Worm (Caenorhabditis elegans): ENCODE data around the gene C25D7.15.

The C25D7.15 gene

ce11 chrV:15058965-15059364 lies 643 bp upstream of the C25D7.15 start:
- TF ChIP-seq unc-62 (GFP tag; optimal IDR thresholded peaks at IDR 0.05) (no peak), mbf-1 (tag; optimal IDR thresholded peaks at IDR 0.05) (no peak), lsy-2 (tag; optimal IDR thresholded peaks at IDR 0.05) (no peak), alr-1 (tag; optimal IDR thresholded peaks at IDR 0.05) (no peak), nhr-6 (tag; optimal IDR thresholded peaks at IDR 0.05) (no peak), nhr-77 (tag; optimal IDR thresholded peaks at IDR 0.05) (no peak), nhr-10 (tag; optimal IDR thresholded peaks at IDR 0.05) (no peak), skn-1 (tag; optimal IDR thresholded peaks at IDR 0.05) (no peak)

DNA sequence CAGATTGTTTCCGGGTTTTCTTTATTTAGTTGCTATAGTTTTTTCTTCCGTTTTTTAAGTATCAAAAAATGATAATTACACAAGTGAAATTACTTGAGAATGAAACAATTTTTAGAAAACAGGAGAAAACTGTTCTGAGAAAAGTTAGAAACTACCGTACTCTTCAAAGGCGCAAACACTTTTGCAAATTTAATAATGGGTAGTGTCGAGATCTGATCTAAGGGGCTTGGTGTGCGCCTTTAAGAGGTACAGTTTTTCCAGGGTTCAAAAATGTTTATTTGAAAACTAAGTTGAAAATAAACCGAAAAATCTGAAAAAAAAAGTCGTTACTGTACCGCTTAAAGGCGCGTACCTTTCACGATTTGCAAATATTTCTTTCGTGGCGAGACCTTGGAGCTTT lies 987 bp downstream of the C25D7.15 start:
- no peak for TF ChIP-seq ztf-1 (GFP tag; conservative IDR thresholded peaks at IDR 0.05)
- TF ChIP-seq blmp-1 (tag; optimal IDR thresholded peaks at IDR 0.05; ENCODE audit: insufficient read depth), result no peak
- TF ChIP-seq C34F6.9 (tag; optimal IDR thresholded peaks at IDR 0.05), result no peak
- TF ChIP-seq sma-3 (GFP tag; optimal IDR thresholded peaks at IDR 0.05), result no peak
- TF ChIP-seq nhr-10 (tag; optimal IDR thresholded peaks at IDR 0.05), result no peak
- no peak for TF ChIP-seq zag-1 (tag; optimal IDR thresholded peaks at IDR 0.05)

- TF ChIP-seq unc-39 (tag; optimal IDR thresholded peaks at IDR 0.05), result no peak
- TF ChIP-seq mab-5 (tag; optimal IDR thresholded peaks at IDR 0.05), result no peak
- TF ChIP-seq blmp-1 (tag; optimal IDR thresholded peaks at IDR 0.05; ENCODE audit: insufficient read depth), result no peak
- TF ChIP-seq egl-27 (tag; optimal IDR thresholded peaks at IDR 0.05), result no peak
- TF ChIP-seq F13H6.1 (tag; optimal IDR thresholded peaks at IDR 0.05), result no peak
- no peak for TF ChIP-seq lin-13 (GFP tag; optimal IDR thresholded peaks at IDR 0.05)
- no peak for TF ChIP-seq ztf-11 (tag; optimal IDR thresholded peaks at IDR 0.05)
- no peak for TF ChIP-seq skn-1 (tag; optimal IDR thresholded peaks at IDR 0.05)
- no peak for TF ChIP-seq nhr-12 (tag; optimal IDR thresholded peaks at IDR 0.05)
- TF ChIP-seq sma-3 (GFP tag; optimal IDR thresholded peaks at IDR 0.05), result no peak
- TF ChIP-seq nhr-11 (tag; optimal IDR thresholded peaks at IDR 0.05), result no peak
- TF ChIP-seq R02D3.7 (tag; optimal IDR thresholded peaks at IDR 0.05), result no peak
- TF ChIP-seq nhr-25 (tag; optimal IDR thresholded peaks at IDR 0.05), result no peak
- TF ChIP-seq elt-3 (tag; optimal IDR thresholded peaks at IDR 0.05), result no peak
- no peak for TF ChIP-seq nhr-237 (tag; optimal IDR thresholded peaks at IDR 0.05)
- no peak for TF ChIP-seq nhr-23 (tag; optimal IDR thresholded peaks at IDR 0.05)
- no peak for TF ChIP-seq nhr-6 (tag; optimal IDR thresholded peaks at IDR 0.05)
- TF ChIP-seq ceh-16 (tag; optimal IDR thresholded peaks at IDR 0.05), result no peak
- TF ChIP-seq snpc-4 (tag; optimal IDR thresholded peaks at IDR 0.05), result no peak
Observed at ce11 chrV:15063987-15064386, 4.4 kb downstream of the C25D7.15 start, which contains the start of gene rap-2. Gene rap-2, minus strand, starts transcription at chrV:15064087.

DNA sequence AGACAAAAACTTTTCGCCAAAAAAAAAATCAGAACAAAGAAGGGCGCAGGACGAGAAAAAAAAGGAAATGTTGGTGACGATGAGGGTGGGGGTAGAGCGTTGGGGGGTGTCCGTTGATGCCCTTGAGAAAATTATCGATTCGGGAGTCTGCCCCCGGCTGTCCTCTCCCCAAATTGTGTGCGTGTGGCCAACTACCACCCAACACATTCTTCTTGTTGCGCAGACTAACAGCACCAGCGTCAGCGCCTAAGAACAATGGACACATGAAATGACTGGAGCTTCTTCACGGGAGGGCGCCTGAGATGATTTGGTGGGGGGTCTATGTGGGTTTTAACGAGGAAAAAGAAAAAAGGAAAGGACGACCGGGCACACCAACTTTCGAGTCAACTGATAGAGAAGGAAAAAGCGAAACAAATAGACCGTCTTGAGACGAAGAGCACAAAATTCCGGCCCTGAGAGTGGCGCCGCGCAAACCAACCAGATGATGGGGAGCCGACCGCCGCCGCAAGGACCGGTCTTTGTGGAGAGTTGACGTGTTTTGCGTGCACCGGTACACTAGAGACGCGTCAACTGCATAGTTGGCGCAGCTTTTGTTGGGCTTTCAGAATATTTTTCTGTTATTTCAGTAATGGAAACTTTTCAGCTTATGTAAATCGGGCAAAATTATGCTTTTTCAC lies 5.6 kb downstream of the C25D7.15 start, which contains the start of gene C25D7.9:
Gene C25D7.9, plus strand, starts transcription at position 68 of the 677 bp plus-strand sequence.
- TF ChIP-seq elt-3 (tag; optimal IDR thresholded peaks at IDR 0.05), result no peak
- TF ChIP-seq lin-39 (tag; optimal IDR thresholded peaks at IDR 0.05), result no peak
- no peak for TF ChIP-seq nhr-12 (tag; optimal IDR thresholded peaks at IDR 0.05)
- TF ChIP-seq unc-55 (GFP tag; optimal IDR thresholded peaks at IDR 0.05), result peak; percentile 59
- peak; percentile 51 for TF ChIP-seq zag-1 (tag; optimal IDR thresholded peaks at IDR 0.05)
- TF ChIP-seq nhr-129 (tag; optimal IDR thresholded peaks at IDR 0.05), result peak; percentile 23
- peak in 1 of 2 experiments; percentile 13 for TF ChIP-seq lsy-2 (tag; optimal IDR thresholded peaks at IDR 0.05)
- peak; percentile 9 for TF ChIP-seq F13H6.1 (tag; optimal IDR thresholded peaks at IDR 0.05)
- TF ChIP-seq lin-13 (GFP tag; optimal IDR thresholded peaks at IDR 0.05), result peak; percentile 36
- peak; percentile 29 for TF ChIP-seq C34F6.9 (tag; optimal IDR thresholded peaks at IDR 0.05)
- peak; percentile 10 for TF ChIP-seq gmeb-1 (tag; optimal IDR thresholded peaks at IDR 0.05)

DNA sequence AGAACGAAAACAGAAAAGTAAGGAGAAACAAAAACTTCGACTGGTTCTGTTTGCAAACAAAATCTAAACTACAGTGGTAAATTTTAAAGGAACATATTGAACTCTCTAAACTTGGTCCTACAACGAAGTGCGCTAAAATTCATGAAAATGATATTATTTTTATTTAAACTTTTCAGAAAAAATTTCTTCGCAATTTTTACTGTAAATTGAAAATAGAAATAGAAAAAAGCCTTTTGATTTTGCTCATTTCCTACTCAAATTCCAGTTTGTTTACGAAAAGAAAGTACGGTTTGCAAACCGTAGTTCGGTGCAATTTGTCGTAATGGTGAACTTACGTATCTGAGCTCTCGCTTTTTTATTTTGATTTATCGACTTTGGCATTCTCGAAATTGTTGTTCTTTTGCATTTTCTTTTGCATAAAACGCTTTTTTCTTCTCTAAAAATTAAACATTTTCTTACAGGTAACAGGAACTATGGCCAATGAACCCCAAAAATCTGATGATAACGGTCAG lies 6.3 kb downstream of the C25D7.15 start, which contains the start of gene otub-1:
Gene otub-1, plus strand, starts transcription at position 462 of the 512 bp plus-strand sequence.
- TF ChIP-seq blmp-1 (tag; optimal IDR thresholded peaks at IDR 0.05; ENCODE audit: insufficient read depth) (no peak), ztf-1 (GFP tag; conservative IDR thresholded peaks at IDR 0.05) (no peak), mab-5 (tag; optimal IDR thresholded peaks at IDR 0.05) (no peak), egl-27 (tag; optimal IDR thresholded peaks at IDR 0.05) (no peak), lin-11 (tag; optimal IDR thresholded peaks at IDR 0.05) (no peak), C34F6.9 (tag; optimal IDR thresholded peaks at IDR 0.05) (no peak), nhr-129 (tag; optimal IDR thresholded peaks at IDR 0.05) (no peak), unc-39 (tag; optimal IDR thresholded peaks at IDR 0.05) (no peak), peb-1 (tag; optimal IDR thresholded peaks at IDR 0.05) (no peak), ztf-4 (tag; optimal IDR thresholded peaks at IDR 0.05) (no peak), R02D3.7 (tag; optimal IDR thresholded peaks at IDR 0.05) (no peak), nhr-11 (tag; optimal IDR thresholded peaks at IDR 0.05) (no peak), alr-1 (tag; optimal IDR thresholded peaks at IDR 0.05) (no peak), unc-55 (GFP tag; optimal IDR thresholded peaks at IDR 0.05) (no peak), elt-3 (tag; optimal IDR thresholded peaks at IDR 0.05) (no peak), Y55F3AM.14 (GFP tag; optimal IDR thresholded peaks at IDR 0.05) (no peak), nhr-21 (tag; optimal IDR thresholded peaks at IDR 0.05) (no peak), gmeb-1 (tag; optimal IDR thresholded peaks at IDR 0.05) (no peak)
